Worm (Caenorhabditis elegans): Measurements from ENCODE around the gene Y54G11A.7.

The Y54G11A.7 gene

DNA sequence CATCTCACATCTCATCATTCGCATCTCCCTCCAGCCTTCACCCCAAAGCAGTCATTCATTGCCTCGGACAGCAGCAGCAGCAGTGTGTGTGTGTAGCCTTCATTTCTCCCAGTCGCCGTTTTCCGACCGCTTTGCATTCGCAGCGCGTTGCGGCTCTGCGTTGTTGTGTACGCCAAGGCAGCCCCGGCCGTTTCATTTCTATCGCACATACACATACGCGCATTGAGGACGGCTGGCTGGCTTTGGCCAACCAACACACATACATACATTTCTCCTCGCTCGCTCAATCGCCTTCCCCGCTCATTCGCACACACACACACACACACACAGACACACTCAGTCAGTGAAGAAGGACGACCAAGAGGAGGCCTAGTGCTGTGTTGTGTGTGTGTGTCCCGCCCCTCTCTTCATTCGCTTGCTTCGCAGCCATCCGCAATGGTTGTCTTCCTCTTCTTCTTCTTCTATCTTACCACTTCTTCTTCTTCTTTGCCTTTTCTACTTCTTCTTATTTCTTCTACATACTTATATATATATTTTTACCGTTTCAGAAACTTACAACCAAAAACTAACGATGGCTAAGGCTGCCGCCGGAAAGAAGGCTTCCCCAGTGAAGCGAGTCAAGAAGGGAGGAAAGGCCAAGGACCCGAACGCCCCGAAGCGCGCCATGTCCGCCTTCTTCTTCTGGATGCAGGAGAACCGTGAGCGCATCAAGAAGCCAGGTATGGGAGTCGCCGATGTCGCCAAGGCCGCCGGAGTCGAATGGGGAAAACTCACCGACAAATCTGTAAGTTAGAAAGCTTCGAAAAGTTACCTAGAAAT, 46.7 kb upstream of the Y54G11A.7 start, which contains the start of gene hmg-1.1 (continued):
- TF ChIP-seq eor-1 (tag; optimal IDR thresholded peaks at IDR 0.05) (no peak), fkh-10 (GFP tag; optimal IDR thresholded peaks at IDR 0.05) (no peak), egl-27 (tag; optimal IDR thresholded peaks at IDR 0.05) (peak; percentile 68), nhr-25 (tag; optimal IDR thresholded peaks at IDR 0.05) (peak; percentile 60), zag-1 (tag; optimal IDR thresholded peaks at IDR 0.05) (no peak), pqm-1 (tag; optimal IDR thresholded peaks at IDR 0.05) (peak; percentile 65), mml-1 (tag; optimal IDR thresholded peaks at IDR 0.05) (no peak), R02D3.7 (tag; optimal IDR thresholded peaks at IDR 0.05) (peak; percentile 35), nhr-11 (tag; optimal IDR thresholded peaks at IDR 0.05) (no peak), ztf-4 (tag; optimal IDR thresholded peaks at IDR 0.05) (no peak), ceh-28 (tag; optimal IDR thresholded peaks at IDR 0.05) (no peak), nhr-67 (tag; optimal IDR thresholded peaks at IDR 0.05) (no peak), nhr-12 (tag; optimal IDR thresholded peaks at IDR 0.05) (no peak), lin-15B (tag; optimal IDR thresholded peaks at IDR 0.05) (peak; percentile 59), egl-5 (tag; optimal IDR thresholded peaks at IDR 0.05) (peak; percentile 0), nhr-28 (tag; optimal IDR thresholded peaks at IDR 0.05) (no peak), unc-62 (GFP tag; optimal IDR thresholded peaks at IDR 0.05) (no peak), ceh-82 (tag; optimal IDR thresholded peaks at IDR 0.05) (no peak)

DNA sequence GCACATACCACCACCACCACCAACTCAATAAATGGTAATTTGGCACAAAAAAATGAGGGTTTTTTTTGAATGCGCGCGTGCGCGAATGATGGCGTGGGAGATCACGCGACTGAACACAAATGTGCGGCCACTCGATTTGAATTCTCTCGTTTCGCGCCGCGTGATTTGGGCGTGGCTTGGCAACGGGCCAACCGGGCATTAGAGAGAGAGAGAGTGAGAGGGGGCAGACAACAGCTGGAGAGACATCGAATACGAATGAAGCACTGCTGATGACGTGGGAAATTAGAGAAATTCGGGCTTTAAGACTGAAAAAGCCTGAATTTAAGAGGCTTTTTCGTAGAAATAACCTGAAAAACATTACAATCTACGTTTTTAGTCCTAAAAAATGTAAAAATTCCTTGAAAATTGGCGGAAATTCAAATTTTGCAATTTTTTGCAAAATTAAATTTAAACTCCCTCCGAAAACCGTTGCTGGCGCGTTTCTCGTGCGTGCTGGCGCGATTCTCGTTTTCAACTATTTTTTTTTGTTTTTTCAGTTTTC, 45.6 kb upstream of the Y54G11A.7 start:
- TF ChIP-seq snpc-4 (tag; optimal IDR thresholded peaks at IDR 0.05) (peak; percentile 43), egl-5 (tag; optimal IDR thresholded peaks at IDR 0.05) (no peak), nhr-11 (tag; optimal IDR thresholded peaks at IDR 0.05) (peak; percentile 43), elt-2 (tag; optimal IDR thresholded peaks at IDR 0.05) (peak; percentile 81), nhr-12 (tag; optimal IDR thresholded peaks at IDR 0.05) (no peak), fkh-10 (GFP tag; optimal IDR thresholded peaks at IDR 0.05) (peak; percentile 51), nhr-43 (tag; optimal IDR thresholded peaks at IDR 0.05; ENCODE audit: poor library complexity, severe bottlenecking) (peak; percentile 89), lin-15B (tag; optimal IDR thresholded peaks at IDR 0.05) (peak; percentile 66), fkh-2 (tag; optimal IDR thresholded peaks at IDR 0.05) (peak; percentile 5), ceh-9 (tag; optimal IDR thresholded peaks at IDR 0.05) (no peak), elt-1 (tag; optimal IDR thresholded peaks at IDR 0.05) (no peak), lin-39 (tag; optimal IDR thresholded peaks at IDR 0.05) (peak; percentile 92), jun-1 (tag; optimal IDR thresholded peaks at IDR 0.05) (peak; percentile 78), mdl-1 (tag; optimal IDR thresholded peaks at IDR 0.05) (peak; percentile 79), egl-27 (tag; optimal IDR thresholded peaks at IDR 0.05) (no peak), nhr-76 (tag; optimal IDR thresholded peaks at IDR 0.05) (no peak), ceh-16 (tag; optimal IDR thresholded peaks at IDR 0.05) (no peak), aly-2 (tag; optimal IDR thresholded peaks at IDR 0.05) (no peak), nhr-67 (tag; optimal IDR thresholded peaks at IDR 0.05) (no peak), nhr-237 (tag; optimal IDR thresholded peaks at IDR 0.05) (no peak), ama-1 (optimal IDR thresholded peaks at IDR 0.05) (peak; percentile 87), nhr-23 (tag; optimal IDR thresholded peaks at IDR 0.05) (peak; percentile 85), daf-12 (tag; optimal IDR thresholded peaks at IDR 0.05) (no peak), fos-1 (tag; optimal IDR thresholded peaks at IDR 0.05) (no peak), ztf-11 (tag; optimal IDR thresholded peaks at IDR 0.05) (no peak), sea-2 (GFP tag; optimal IDR thresholded peaks at IDR 0.05) (peak; percentile 30), hmg-11 (tag; optimal IDR thresholded peaks at IDR 0.05) (peak; percentile 89), zag-1 (tag; optimal IDR thresholded peaks at IDR 0.05) (peak; percentile 30), ceh-28 (tag; optimal IDR thresholded peaks at IDR 0.05) (peak; percentile 66), mml-1 (tag; optimal IDR thresholded peaks at IDR 0.05) (no peak), skn-1 (tag; optimal IDR thresholded peaks at IDR 0.05) (peak; percentile 68), ztf-4 (tag; optimal IDR thresholded peaks at IDR 0.05) (no peak), ZK546.5 (tag; optimal IDR thresholded peaks at IDR 0.05) (no peak), lsy-12 (tag; optimal IDR thresholded peaks at IDR 0.05) (peak; percentile 91), elt-3 (tag; optimal IDR thresholded peaks at IDR 0.05) (peak in 1 of 3 experiments; percentile 58), ceh-82 (tag; optimal IDR thresholded peaks at IDR 0.05) (peak; percentile 42), eor-1 (tag; optimal IDR thresholded peaks at IDR 0.05) (peak in 1 of 2 experiments; percentile 51), nhr-28 (tag; optimal IDR thresholded peaks at IDR 0.05) (no peak), unc-62 (GFP tag; optimal IDR thresholded peaks at IDR 0.05) (peak; percentile 39), unc-39 (tag; optimal IDR thresholded peaks at IDR 0.05) (no peak), pha-4 (tag; optimal IDR thresholded peaks at IDR 0.05) (peak; percentile 66), nhr-77 (tag; optimal IDR thresholded peaks at IDR 0.05) (peak; percentile 84), R02D3.7 (tag; optimal IDR thresholded peaks at IDR 0.05) (peak; percentile 72), nhr-25 (tag; optimal IDR thresholded peaks at IDR 0.05) (peak; percentile 96), pqm-1 (tag; optimal IDR thresholded peaks at IDR 0.05) (peak; percentile 66), tbx-2 (tag; optimal IDR thresholded peaks at IDR 0.05) (peak; percentile 88), nfya-1 (tag; optimal IDR thresholded peaks at IDR 0.05; ENCODE audit: insufficient read depth) (peak; percentile 91)
